Fruit fly (Drosophila melanogaster) whole organism, embryonic: ENCODE data around the gene CG15221.
A peak's percentile ranks its signal among the peaks of the same experiment; 100 is the strongest.

Experiments used
- Ada2b ChIP-seq: fragments of 200-800 bp; sonication (Bioruptor generic); IDR thresholded peaks from 2 replicates; pipeline ENCODE4 v1.3.6; 2022; ENCODE audit warnings: missing biosample characterization, missing genetic modification characterization
- Atf3 ChIP-seq: fragments of 200-800 bp; sonication (Bioruptor generic); optimal IDR thresholded peaks from 3 replicates; lab custom pipeline; 2016; ENCODE audit warnings: missing biosample characterization, missing genetic modification characterization
- Bdp1 ChIP-seq: fragments of 200-800 bp; sonication (Bioruptor generic); optimal IDR thresholded peaks from 3 replicates; lab custom pipeline; 2016; ENCODE audit warnings: missing biosample characterization, missing genetic modification characterization
- C15 ChIP-seq: fragments of 200-800 bp; sonication (Bioruptor generic); IDR thresholded peaks from 3 replicates; pipeline ENCODE4 v1.3.6; 2022; ENCODE audit warnings: missing biosample characterization, missing genetic modification characterization
- CG10267 ChIP-seq: fragments of 200-800 bp; sonication (Bioruptor generic); optimal IDR thresholded peaks from 2 replicates; lab custom pipeline; 2018; ENCODE audit warnings: missing biosample characterization, mild to moderate bottlenecking, missing genetic modification characterization, moderate library complexity
- CG12155 ChIP-seq: fragments of 200-800 bp; sonication (Bioruptor generic); optimal IDR thresholded peaks from 3 replicates; lab custom pipeline; 2016; ENCODE audit warnings: missing biosample characterization, missing genetic modification characterization
- CG12769 ChIP-seq: fragments of 200-800 bp; sonication (Bioruptor generic); optimal IDR thresholded peaks from 2 replicates; lab custom pipeline; 2019; ENCODE audit warnings: missing biosample characterization, mild to moderate bottlenecking, missing genetic modification characterization, moderate library complexity
- CG14667 ChIP-seq: fragments of 200-800 bp; sonication (Bioruptor generic); IDR thresholded peaks from 2 replicates; pipeline ENCODE4 v1.3.6; 2022; ENCODE audit warnings: missing biosample characterization, missing genetic modification characterization
- CG16779 ChIP-seq: fragments of 200-800 bp; sonication (Bioruptor generic); IDR thresholded peaks from 2 replicates; pipeline ENCODE4 v1.3.6; 2022; ENCODE audit warnings: missing biosample characterization, missing genetic modification characterization
- CG16815 ChIP-seq: fragments of 200-800 bp; sonication (Bioruptor generic); optimal IDR thresholded peaks from 3 replicates; lab custom pipeline; 2017; ENCODE audit warnings: missing biosample characterization, mild to moderate bottlenecking, missing genetic modification characterization
- CG2116 ChIP-seq: fragments of 200-800 bp; sonication (Bioruptor generic); optimal IDR thresholded peaks from 3 replicates; lab custom pipeline; 2018; ENCODE audit warnings: missing biosample characterization, mild to moderate bottlenecking, missing genetic modification characterization
- CG2129 ChIP-seq: fragments of 200-800 bp; sonication (Bioruptor generic); IDR thresholded peaks from 2 replicates; pipeline ENCODE4 v1.3.6; 2022; ENCODE audit warnings: missing biosample characterization, missing genetic modification characterization; ENCODE audit not compliant: partially characterized antibody
- CG32772 ChIP-seq: fragments of 200-800 bp; sonication (Bioruptor generic); IDR thresholded peaks from 2 replicates; pipeline ENCODE4 v1.3.6; 2022; ENCODE audit warnings: missing biosample characterization, missing genetic modification characterization
- CG4617 ChIP-seq: fragments of 200-800 bp; sonication (Bioruptor generic); optimal IDR thresholded peaks from 3 replicates; lab custom pipeline; 2016; ENCODE audit warnings: missing biosample characterization, missing genetic modification characterization, borderline replicate concordance
- CG4730 ChIP-seq: fragments of 200-800 bp; sonication (Bioruptor generic); IDR thresholded peaks from 2 replicates; pipeline ENCODE4 v1.3.6; 2022; ENCODE audit warnings: missing biosample characterization, missing genetic modification characterization
- CG7271 ChIP-seq: fragments of 200-800 bp; sonication (Bioruptor generic); optimal IDR thresholded peaks from 2 replicates; lab custom pipeline; 2018; ENCODE audit warnings: missing biosample characterization, mild to moderate bottlenecking, missing genetic modification characterization, moderate library complexity
- CG7372 ChIP-seq: fragments of 200-800 bp; sonication (Bioruptor generic); IDR thresholded peaks from 2 replicates; pipeline ENCODE4 v1.3.6; 2022; ENCODE audit warnings: missing biosample characterization, missing genetic modification characterization
- CG7786 ChIP-seq: fragments of 200-800 bp; sonication (Bioruptor generic); optimal IDR thresholded peaks from 2 replicates; lab custom pipeline; 2016; ENCODE audit warnings: missing biosample characterization, missing genetic modification characterization
- Camta ChIP-seq: fragments of 200-800 bp; sonication (Bioruptor generic); optimal IDR thresholded peaks from 2 replicates; lab custom pipeline; 2016; ENCODE audit warnings: missing biosample characterization, missing genetic modification characterization
- D19A ChIP-seq: fragments of 200-800 bp; optimal IDR thresholded peaks from 3 replicates; lab custom pipeline; 2019; ENCODE audit warnings: missing biosample characterization, mild to moderate bottlenecking, missing genetic modification characterization, moderate library complexity
- Dref ChIP-seq: fragments of 200-800 bp; sonication (Bioruptor generic); IDR thresholded peaks from 2 replicates; pipeline ENCODE4 v1.3.6; 2022; ENCODE audit warnings: missing biosample characterization, missing genetic modification characterization
- Hey ChIP-seq: fragments of 200-800 bp; sonication (Bioruptor generic); optimal IDR thresholded peaks from 3 replicates; lab custom pipeline; 2018; ENCODE audit warnings: missing biosample characterization, mild to moderate bottlenecking, missing genetic modification characterization
- NC2α ChIP-seq: fragments of 200-800 bp; sonication (Bioruptor generic); optimal IDR thresholded peaks from 2 replicates; lab custom pipeline; 2016; ENCODE audit warnings: missing biosample characterization, missing genetic modification characterization
- NK7.1 ChIP-seq: fragments of 200-800 bp; sonication (Bioruptor generic); optimal IDR thresholded peaks from 3 replicates; lab custom pipeline; 2016; ENCODE audit warnings: missing biosample characterization, missing genetic modification characterization
- Nf-YA ChIP-seq: fragments of 200-800 bp; sonication (Bioruptor generic); IDR thresholded peaks from 2 replicates; pipeline ENCODE4 v1.3.6; 2022; ENCODE audit warnings: missing biosample characterization, missing genetic modification characterization
- NfI ChIP-seq: fragments of 200-800 bp; sonication (Bioruptor generic); optimal IDR thresholded peaks from 3 replicates; lab custom pipeline; 2018; ENCODE audit warnings: missing biosample characterization, mild to moderate bottlenecking, missing genetic modification characterization, moderate library complexity
- Oaz ChIP-seq: fragments of 200-800 bp; sonication (Bioruptor generic); IDR thresholded peaks from 2 replicates; pipeline ENCODE4 v1.3.6; 2022; ENCODE audit warnings: missing biosample characterization, missing genetic modification characterization
- Spps ChIP-seq: fragments of 200-800 bp; sonication (Bioruptor generic); optimal IDR thresholded peaks from 2 replicates; lab custom pipeline; 2018; ENCODE audit warnings: missing biosample characterization, mild to moderate bottlenecking, missing genetic modification characterization
- TFAM ChIP-seq: fragments of 200-800 bp; sonication (Bioruptor generic); optimal IDR thresholded peaks from 2 replicates; lab custom pipeline; 2017; ENCODE audit warnings: missing biosample characterization, missing genetic modification characterization, inconsistent platforms
- bab2 ChIP-seq: fragments of 200-800 bp; sonication (Bioruptor generic); optimal IDR thresholded peaks from 2 replicates; lab custom pipeline; 2016; ENCODE audit warnings: missing biosample characterization, missing genetic modification characterization
- bsh ChIP-seq, 2 experiments: fragments of 200-800 bp; sonication (Bioruptor generic); optimal IDR thresholded peaks; 2 replicates each; lab custom pipeline; 2017 to 2018; ENCODE audit warnings: mild to moderate bottlenecking in 2 of 2, missing biosample characterization in 2 of 2, missing genetic modification characterization in 2 of 2, moderate library complexity in 1 of 2
- cato ChIP-seq: fragments of 200-800 bp; sonication (Bioruptor generic); optimal IDR thresholded peaks from 2 replicates; lab custom pipeline; 2016; ENCODE audit warnings: missing biosample characterization, missing genetic modification characterization, borderline replicate concordance
- chinmo ChIP-seq: fragments of 200-800 bp; sonication (Bioruptor generic); IDR thresholded peaks from 4 replicates; pipeline ENCODE4 v1.3.6; 2022; ENCODE audit warnings: missing biosample characterization, missing genetic modification characterization; ENCODE audit not compliant: partially characterized antibody
- croc ChIP-seq: fragments of 200-800 bp; sonication (Bioruptor generic); conservative IDR thresholded peaks from 3 replicates; pipeline ENCODE4 v1.3.6; 2022; ENCODE audit warnings: missing biosample characterization, missing genetic modification characterization
- crol ChIP-seq: fragments of 200-800 bp; sonication (Bioruptor generic); IDR thresholded peaks from 2 replicates; pipeline ENCODE4 v1.3.6; 2022; ENCODE audit warnings: missing biosample characterization, missing genetic modification characterization
- dati ChIP-seq: fragments of 200-800 bp; sonication (Bioruptor generic); IDR thresholded peaks from 2 replicates; pipeline ENCODE4 v1.3.6; 2022; ENCODE audit warnings: missing biosample characterization, missing genetic modification characterization
- disco-r ChIP-seq: fragments of 200-800 bp; sonication (Bioruptor generic); optimal IDR thresholded peaks from 2 replicates; lab custom pipeline; 2016; ENCODE audit warnings: missing biosample characterization, missing genetic modification characterization
- fru ChIP-seq: fragments of >200 bp; optimal IDR thresholded peaks from 2 replicates; lab custom pipeline; 2017
- ken ChIP-seq: fragments of 200-800 bp; sonication (Bioruptor generic); IDR thresholded peaks from 3 replicates; pipeline ENCODE4 v1.3.6; 2022; ENCODE audit warnings: missing biosample characterization, missing genetic modification characterization
- onecut ChIP-seq: fragments of 200-800 bp; sonication (Bioruptor generic); IDR thresholded peaks from 2 replicates; pipeline ENCODE4 v1.3.6; 2022; ENCODE audit warnings: missing biosample characterization, missing genetic modification characterization
- pfk ChIP-seq: fragments of 200-800 bp; sonication (Bioruptor generic); optimal IDR thresholded peaks from 2 replicates; lab custom pipeline; 2018; ENCODE audit warnings: missing biosample characterization, mild to moderate bottlenecking, missing genetic modification characterization, moderate library complexity
- repo ChIP-seq: fragments of 200-800 bp; sonication (Bioruptor generic); optimal IDR thresholded peaks from 2 replicates; lab custom pipeline; 2016; ENCODE audit warnings: missing biosample characterization, missing genetic modification characterization
- sisA ChIP-seq: fragments of 200-800 bp; sonication (Bioruptor generic); IDR thresholded peaks from 2 replicates; pipeline ENCODE4 v1.3.6; 2022; ENCODE audit warnings: missing biosample characterization, missing genetic modification characterization
- slbo ChIP-seq: fragments of 200-800 bp; sonication (Bioruptor generic); IDR thresholded peaks from 2 replicates; pipeline ENCODE4 v1.3.6; 2022; ENCODE audit warnings: missing biosample characterization, missing genetic modification characterization
- sqz ChIP-seq: fragments of 200-800 bp; sonication (Bioruptor generic); optimal IDR thresholded peaks from 3 replicates; lab custom pipeline; 2018; ENCODE audit warnings: missing biosample characterization, mild to moderate bottlenecking, missing genetic modification characterization
- tll ChIP-seq, 2 experiments: fragments of 200-800 bp in 1 of 2; fragments of >200 bp in 1 of 2; sonication (Bioruptor generic) in 1 of 2; optimal IDR thresholded peaks; 2 replicates each; lab custom pipeline; 2017 to 2019; ENCODE audit warnings: missing biosample characterization in 2 of 2, missing genetic modification characterization in 2 of 2, mild to moderate bottlenecking in 1 of 2, moderate library complexity in 1 of 2
- tna ChIP-seq: fragments of 200-800 bp; sonication (Bioruptor generic); IDR thresholded peaks from 2 replicates; pipeline ENCODE4 v1.3.6; 2022; ENCODE audit warnings: missing biosample characterization, missing genetic modification characterization; ENCODE audit not compliant: partially characterized antibody
- ttk ChIP-seq: fragments of 200-800 bp; sonication (Bioruptor generic); IDR thresholded peaks from 2 replicates; pipeline ENCODE4 v2.1.2; 2022; ENCODE audit warnings: missing biosample characterization, missing genetic modification characterization
- vvl ChIP-seq: fragments of 200-800 bp; sonication (Bioruptor generic); IDR thresholded peaks from 2 replicates; pipeline ENCODE4 v1.3.6; 2022; ENCODE audit warnings: missing biosample characterization, missing genetic modification characterization

CG15221 gene

DNA sequence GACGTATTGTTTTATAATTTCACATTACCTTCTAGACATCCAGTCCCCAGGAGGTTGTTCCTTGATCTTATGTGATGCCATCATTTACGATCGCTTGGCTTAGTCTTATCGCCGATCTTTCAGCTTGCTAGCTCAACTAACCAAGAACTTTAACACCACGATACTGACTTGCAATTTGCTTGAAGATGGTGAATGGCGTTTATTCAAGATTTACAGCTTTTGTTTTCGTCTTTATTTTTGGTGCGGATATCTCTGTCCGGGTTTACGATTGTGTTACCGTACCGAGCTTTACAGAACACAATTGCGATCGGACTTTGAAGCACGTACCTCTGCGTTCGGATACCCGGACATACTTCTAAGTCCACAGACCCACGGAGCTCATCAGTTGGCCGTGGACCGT is at the start of gene CG15221:
CG15221 (plus strand) TSS at position 301 of the 400 bp plus-strand sequence.
- no peak for TF ChIP-seq slbo (GFP tag; lab: Robert Waterston, UW)
- no peak for TF ChIP-seq CG4730 (GFP tag; lab: Robert Waterston, UW)
- no peak for TF ChIP-seq sqz (GFP tag; lab: Kevin White, UChicago)
- no peak for TF ChIP-seq CG10267 (tag; lab: Kevin White, UChicago)
- TF ChIP-seq bsh (GFP tag; optimal IDR thresholded peaks at IDR 0.05; lab: Kevin White, UChicago), result no peak
- no peak for TF ChIP-seq disco-r

DNA sequence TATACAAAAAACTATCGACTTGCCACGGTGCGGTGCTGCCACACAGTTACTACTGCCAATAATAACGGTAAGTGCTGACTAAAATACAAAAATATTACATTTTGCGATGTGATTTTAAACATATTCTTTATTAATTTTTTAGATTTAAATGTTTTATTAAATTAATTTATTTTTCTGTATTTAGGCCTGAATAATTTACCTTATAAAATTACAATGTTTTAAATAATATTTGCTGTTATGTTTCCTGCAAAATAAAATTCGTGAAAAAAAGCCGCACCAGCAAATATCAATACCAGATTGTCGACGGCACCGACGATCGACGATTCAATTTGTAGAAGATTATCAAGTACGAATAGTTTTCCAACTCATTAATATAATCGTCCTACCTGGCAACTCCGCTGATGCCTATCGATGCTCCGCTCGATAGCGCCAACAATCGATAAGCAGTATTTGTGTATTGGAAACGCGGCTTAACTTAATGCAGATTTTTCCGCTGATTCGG is 45.5 kb upstream of the CG15221 start, which contains the start of the genes Vlet and bif:
Vlet (minus strand) TSS at position 51 of the 502 bp plus-strand sequence.
bif (plus strand) TSS at position 432 of the 502 bp plus-strand sequence.
- TF ChIP-seq crol, result no peak
- peak; percentile 20 for TF ChIP-seq Camta (GFP tag; lab: Kevin White, UChicago)
- TF ChIP-seq Spps (tag; lab: Kevin White, UChicago), result peak; percentile 19
- TF ChIP-seq CG12155 (GFP tag; lab: Kevin White, UChicago), result peak; percentile 41
- no peak for TF ChIP-seq Oaz (GFP tag; lab: Robert Waterston, UW)
- no peak for TF ChIP-seq C15 (GFP tag; lab: Robert Waterston, UW)
- peak; percentile 23 for TF ChIP-seq Bdp1 (GFP tag; lab: Kevin White, UChicago)
- no peak for TF ChIP-seq chinmo (GFP tag; lab: Robert Waterston, UW)
- TF ChIP-seq D19A (tag; lab: Kevin White, UChicago), result peak; percentile 56
- TF ChIP-seq ttk (GFP tag; lab: Robert Waterston, UW), result peak; percentile 15; the same call in 1 of the 2 replicates
- TF ChIP-seq NC2α (GFP tag; lab: Kevin White, UChicago), result no peak
- TF ChIP-seq tna, result no peak
- TF ChIP-seq CG7372 (GFP tag; lab: Robert Waterston, UW), result 0 out of 2 replicates have a peak, but pooled peaks have one; percentile 20
- no peak; the same call in 1 of the 2 replicates for TF ChIP-seq onecut (GFP tag; lab: Robert Waterston, UW)
- TF ChIP-seq NfI (GFP tag; lab: Kevin White, UChicago), result peak; percentile 75
- TF ChIP-seq CG4617 (GFP tag; lab: Kevin White, UChicago), result peak; percentile 23
- 0 out of 2 replicates have a peak, but pooled peaks have one; percentile 52 for TF ChIP-seq vvl (GFP tag; lab: Robert Waterston, UW)
- TF ChIP-seq tll (GFP tag; optimal IDR thresholded peaks at IDR 0.05; lab: Kevin White, UChicago), result no peak
- peak; percentile 5 for TF ChIP-seq CG7786
- TF ChIP-seq CG2116 (GFP tag; lab: Kevin White, UChicago), result peak; percentile 44
- TF ChIP-seq pfk, result no peak
- no peak for TF ChIP-seq Hey (tag; lab: Kevin White, UChicago)
- TF ChIP-seq sisA (GFP tag; lab: Robert Waterston, UW), result peak; percentile 70
- no peak for TF ChIP-seq TFAM (GFP tag; lab: Kevin White, UChicago)
- TF ChIP-seq CG16779 (GFP tag; lab: Robert Waterston, UW), result no peak
- TF ChIP-seq CG12769 (tag; lab: Kevin White, UChicago), result no peak
- no peak for TF ChIP-seq fru (lab: Kevin White, UChicago)
- TF ChIP-seq repo (GFP tag; lab: Kevin White, UChicago), result no peak
- TF ChIP-seq CG14667 (GFP tag; lab: Robert Waterston, UW), result peak; percentile 41; the same call in 1 of the 2 replicates
- no peak for TF ChIP-seq dati
- TF ChIP-seq cato (GFP tag; lab: Kevin White, UChicago), result peak; percentile 55
- TF ChIP-seq Dref (GFP tag; lab: Robert Waterston, UW), result peak; percentile 78
- TF ChIP-seq ken, result peak; percentile 50; the same call in 1 of the 3 replicates
- no peak for TF ChIP-seq Atf3 (GFP tag; lab: Kevin White, UChicago)
- peak; percentile 23; the same call in 2 of the 3 replicates for TF ChIP-seq croc (GFP tag; lab: Robert Waterston, UW)
- TF ChIP-seq CG2129 (GFP tag; lab: Robert Waterston, UW), result 0 out of 2 replicates have a peak, but pooled peaks have one; percentile 18
- peak; percentile 44 for TF ChIP-seq CG16815 (GFP tag; lab: Kevin White, UChicago)
- TF ChIP-seq Nf-YA (GFP tag; lab: Robert Waterston, UW), result no peak
- no peak for TF ChIP-seq CG7271 (tag; lab: Kevin White, UChicago)
- TF ChIP-seq CG32772, result peak; percentile 59; the same call in 1 of the 2 replicates
- TF ChIP-seq Ada2b (GFP tag; lab: Robert Waterston, UW), result 0 out of 2 replicates have a peak, but pooled peaks have one; percentile 13
- no peak for TF ChIP-seq NK7.1 (GFP tag; lab: Kevin White, UChicago)
- TF ChIP-seq bab2 (GFP tag; lab: Kevin White, UChicago), result no peak
